Worm (Caenorhabditis elegans) whole organism, late embryonic: Measurements from ENCODE around the gene bre-3.

Source experiments
- F13H6.1 ChIP-seq: sonication (generic microtip); optimal IDR thresholded peaks from 2 replicates; lab custom pipeline; 2016; ENCODE audit warnings: missing genetic modification characterization, missing compliant biosample characterization
- ahr-1 ChIP-seq: sonication (generic microtip); optimal IDR thresholded peaks from 2 replicates; lab custom pipeline; 2016; ENCODE audit warnings: missing genetic modification characterization, missing compliant biosample characterization
- ceh-6 ChIP-seq: fragments of 200-800 bp; sonication (Bioruptor generic); optimal IDR thresholded peaks from 2 replicates; lab custom pipeline; 2018; ENCODE audit warnings: mild to moderate bottlenecking, missing genetic modification characterization, missing compliant biosample characterization
- elt-4 ChIP-seq: sonication (generic microtip); optimal IDR thresholded peaks from 2 replicates; lab custom pipeline; 2016; ENCODE audit warnings: missing genetic modification characterization, missing compliant biosample characterization
- gmeb-2 ChIP-seq: sonication (generic microtip); optimal IDR thresholded peaks from 2 replicates; lab custom pipeline; 2016; ENCODE audit warnings: missing genetic modification characterization, inconsistent platforms, missing compliant biosample characterization
- hlh-30 ChIP-seq: sonication (generic microtip); optimal IDR thresholded peaks from 2 replicates; lab custom pipeline; 2017; ENCODE audit warnings: antibody characterized with exemption, missing genetic modification characterization, missing compliant biosample characterization; ENCODE audit not compliant: insufficient read depth
- nhr-11 ChIP-seq: fragments of 150-350 bp; optimal IDR thresholded peaks from 2 replicates; lab custom pipeline; 2014; ENCODE audit warnings: missing biosample characterization, missing genetic modification characterization
- pqm-1 ChIP-seq: sonication (generic microtip); optimal IDR thresholded peaks from 2 replicates; lab custom pipeline; 2016; ENCODE audit warnings: missing genetic modification characterization, missing compliant biosample characterization
- sox-2 ChIP-seq: fragments of 200-800 bp; sonication (Bioruptor generic); IDR thresholded peaks from 2 replicates; pipeline ENCODE4 v1.3.6; 2022; ENCODE audit warnings: missing genetic modification reagents, missing genetic modification characterization, missing compliant biosample characterization

DNA sequence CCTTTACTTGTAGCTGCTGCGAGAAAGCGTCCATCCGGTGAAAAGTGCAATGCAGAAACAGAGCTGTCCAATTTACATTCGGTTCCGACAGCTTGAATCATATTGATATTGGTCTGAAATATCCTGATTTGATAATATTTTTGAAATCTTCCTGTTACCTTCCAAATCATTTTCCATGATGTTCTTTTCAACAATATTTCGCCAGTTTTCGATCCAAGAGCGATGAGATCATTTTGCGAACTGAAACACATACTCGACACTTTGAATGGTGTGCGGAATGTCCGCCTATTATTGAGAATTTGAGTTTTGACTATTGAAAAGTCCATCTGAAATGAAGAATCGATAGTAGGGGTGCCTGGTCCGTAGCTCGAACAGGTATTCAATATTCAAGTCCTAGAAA is 44.1 kb downstream of the bre-3 start, which contains the start of gene emb-30:
- TF ChIP-seq hlh-30 (tag; lab: Kevin White, UChicago), result no peak
- no peak for TF ChIP-seq ahr-1 (tag; lab: Kevin White, UChicago)
- no peak for TF ChIP-seq gmeb-2 (tag; lab: Kevin White, UChicago)
- no peak for TF ChIP-seq ceh-6 (GFP tag; lab: Kevin White, UChicago)
- no peak for TF ChIP-seq nhr-11
- no peak for TF ChIP-seq sox-2
- no peak for TF ChIP-seq pqm-1 (tag; lab: Kevin White, UChicago)
- TF ChIP-seq elt-4 (tag; lab: Kevin White, UChicago), result no peak
- no peak for TF ChIP-seq F13H6.1
